Worm (Caenorhabditis elegans) whole organism, midembryonic: Measurements from ENCODE around the gene daf-4.

Experiments used
- T22C8.4 ChIP-seq: fragments of 200-800 bp; sonication (Bioruptor generic); IDR thresholded peaks from 2 replicates; pipeline ENCODE4 v1.3.6; 2022; ENCODE audit warnings: missing genetic modification characterization, missing compliant biosample characterization
- cog-1 ChIP-seq: sonication (generic microtip); optimal IDR thresholded peaks from 2 replicates; lab custom pipeline; 2016; ENCODE audit warnings: missing genetic modification characterization, missing compliant biosample characterization
- flt-1 ChIP-seq: fragments of 200-800 bp; sonication (Bioruptor generic); IDR thresholded peaks from 2 replicates; pipeline ENCODE4 v1.3.6; 2022; ENCODE audit warnings: missing genetic modification characterization, missing compliant biosample characterization
- klf-2 ChIP-seq: fragments of 200-800 bp; sonication (Bioruptor generic); conservative IDR thresholded peaks from 2 replicates; pipeline ENCODE4 v1.3.6; 2022; ENCODE audit warnings: missing genetic modification reagents, missing genetic modification characterization, missing compliant biosample characterization
- med-1 ChIP-seq: sonication (generic microtip); optimal IDR thresholded peaks from 2 replicates; lab custom pipeline; 2017; ENCODE audit warnings: missing genetic modification characterization, mild to moderate bottlenecking, missing compliant biosample characterization, antibody characterized with exemption, missing genetic modification reagents; ENCODE audit not compliant: insufficient read depth
- ztf-23 ChIP-seq: fragments of 200-800 bp; sonication (Bioruptor generic); IDR thresholded peaks from 2 replicates; pipeline ENCODE4 v1.3.6; 2022; ENCODE audit warnings: missing genetic modification reagents, missing genetic modification characterization, missing compliant biosample characterization
- ztf-29 ChIP-seq: fragments of 200-800 bp; sonication (Bioruptor generic); IDR thresholded peaks from 2 replicates; pipeline ENCODE4 v1.3.6; 2022; ENCODE audit warnings: missing genetic modification reagents, missing genetic modification characterization, missing compliant biosample characterization

DNA sequence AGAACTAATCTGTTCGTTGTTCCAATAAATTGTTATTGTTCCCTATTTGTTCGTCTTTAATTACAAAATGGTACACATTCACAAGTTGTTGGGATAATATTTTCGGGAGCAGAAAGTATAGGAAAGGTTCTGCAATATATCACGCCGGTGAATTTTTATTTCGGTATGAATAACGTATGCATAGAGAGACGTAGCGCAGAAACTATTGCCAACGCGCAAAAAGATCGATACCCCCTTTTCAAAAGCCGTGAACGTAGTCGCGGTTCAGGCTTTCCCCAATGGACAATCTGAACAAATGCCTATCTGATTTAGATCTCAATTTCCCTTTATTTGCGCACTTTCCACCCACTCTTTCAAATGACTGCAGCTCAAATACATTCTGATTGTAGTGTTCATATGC lies 55.2 kb downstream of the daf-4 start, which contains the start of gene pst-2:
- TF ChIP-seq T22C8.4 (GFP tag; lab: Robert Waterston, UW) = no peak
- TF ChIP-seq flt-1 (GFP tag; lab: Robert Waterston, UW) = no peak
- no peak for TF ChIP-seq ztf-29 (GFP tag; lab: Robert Waterston, UW)
- TF ChIP-seq med-1 (GFP tag; lab: Kevin White, UChicago) = no peak
- no peak for TF ChIP-seq klf-2
- TF ChIP-seq cog-1 (tag; lab: Kevin White, UChicago) = no peak
- no peak for TF ChIP-seq ztf-23 (GFP tag; lab: Robert Waterston, UW)
